Fruit fly (Drosophila melanogaster) whole organism, wandering third instar larva: ENCODE data around the gene Rcd4.

Experiments used
- Abd-B ChIP-seq: fragments of >200 bp; optimal IDR thresholded peaks from 2 replicates; lab custom pipeline; 2017; ENCODE audit warnings: missing biosample characterization, missing genetic modification characterization
- CG32264 ChIP-seq: fragments of 200-800 bp; sonication (Bioruptor generic); optimal IDR thresholded peaks from 2 replicates; lab custom pipeline; 2016; ENCODE audit warnings: missing biosample characterization, missing genetic modification characterization
- CG9705 ChIP-seq: fragments of 200-800 bp; sonication (Bioruptor generic); optimal IDR thresholded peaks from 2 replicates; lab custom pipeline; 2018; ENCODE audit warnings: missing biosample characterization, mild to moderate bottlenecking, missing genetic modification characterization
- CrebA ChIP-seq: fragments of 200-800 bp; sonication (Bioruptor generic); optimal IDR thresholded peaks from 2 replicates; lab custom pipeline; 2016; ENCODE audit warnings: missing biosample characterization, mild to moderate bottlenecking, missing genetic modification characterization, borderline replicate concordance
- Dfd ChIP-seq: fragments of >200 bp; optimal IDR thresholded peaks from 2 replicates; lab custom pipeline; 2017; ENCODE audit warnings: missing biosample characterization, missing genetic modification characterization
- Dif ChIP-seq: fragments of 200-275, 200-300 bp; sonication (Bioruptor generic); optimal IDR thresholded peaks from 2 replicates; lab custom pipeline; 2018; ENCODE audit warnings: missing biosample characterization, missing genetic modification characterization; ENCODE audit not compliant: partially characterized antibody
- GATAd ChIP-seq: sonication (Bioruptor generic); optimal IDR thresholded peaks from 2 replicates; lab custom pipeline; 2016; ENCODE audit warnings: missing biosample characterization, missing genetic modification characterization
- HLH106 ChIP-seq: fragments of 200-800 bp; optimal IDR thresholded peaks from 3 replicates; lab custom pipeline; 2019; ENCODE audit warnings: missing biosample characterization, mild to moderate bottlenecking, missing genetic modification characterization, moderate library complexity
- Hnf4 ChIP-seq: fragments of 200-800 bp; sonication (Bioruptor generic); optimal IDR thresholded peaks from 2 replicates; lab custom pipeline; 2016; ENCODE audit warnings: missing biosample characterization, mild to moderate bottlenecking, missing genetic modification characterization
- Hr78 ChIP-seq: fragments of >200 bp; optimal IDR thresholded peaks from 2 replicates; lab custom pipeline; 2017; ENCODE audit warnings: missing biosample characterization, missing genetic modification characterization
- Hr83 ChIP-seq: fragments of 200-300 bp; sonication (Bioruptor generic); optimal IDR thresholded peaks from 2 replicates; lab custom pipeline; 2016; ENCODE audit warnings: missing biosample characterization, mild to moderate bottlenecking, missing genetic modification characterization, moderate library complexity; ENCODE audit not compliant: poor library complexity, severe bottlenecking
- Jra ChIP-seq: sonication (Bioruptor generic); optimal IDR thresholded peaks from 2 replicates; lab custom pipeline; 2016; ENCODE audit warnings: missing biosample characterization, missing genetic modification characterization
- Mio ChIP-seq: sonication (Bioruptor generic); optimal IDR thresholded peaks from 2 replicates; lab custom pipeline; 2016; ENCODE audit warnings: missing biosample characterization, missing genetic modification characterization
- Myc ChIP-seq: fragments of >200 bp; optimal IDR thresholded peaks from 2 replicates; lab custom pipeline; 2017
- N ChIP-seq: fragments of >200 bp; optimal IDR thresholded peaks from 2 replicates; lab custom pipeline; 2018; ENCODE audit warnings: missing biosample characterization, missing external identifiers, missing genetic modification characterization
- OdsH ChIP-seq: fragments of 200-800 bp; sonication (Bioruptor generic); optimal IDR thresholded peaks from 2 replicates; lab custom pipeline; 2016; ENCODE audit warnings: missing biosample characterization, mild to moderate bottlenecking, missing genetic modification characterization
- Rel ChIP-seq, 2 experiments: fragments of 200-800 bp; sonication (Bioruptor generic) in 1 of 2; optimal IDR thresholded peaks; 2 replicates in 1 of 2; 3 replicates in 1 of 2; lab custom pipeline; 2016 to 2019; ENCODE audit warnings: mild to moderate bottlenecking in 2 of 2, missing biosample characterization in 2 of 2, missing genetic modification characterization in 2 of 2, moderate library complexity in 1 of 2
- Sp1 ChIP-seq: fragments of 200-800 bp; sonication (Bioruptor generic); optimal IDR thresholded peaks from 3 replicates; lab custom pipeline; 2019; ENCODE audit warnings: missing biosample characterization, mild to moderate bottlenecking, missing genetic modification characterization, moderate library complexity
- Vsx2 ChIP-seq: fragments of 200-300, 225-300 bp; sonication (Bioruptor generic); optimal IDR thresholded peaks from 2 replicates; lab custom pipeline; 2018; ENCODE audit warnings: missing biosample characterization, missing genetic modification characterization; ENCODE audit not compliant: partially characterized antibody
- br ChIP-seq: fragments of 200-800 bp; sonication (Bioruptor generic); optimal IDR thresholded peaks from 2 replicates; lab custom pipeline; 2016; ENCODE audit warnings: missing biosample characterization, missing genetic modification characterization
- brk ChIP-seq: fragments of 200-800 bp; sonication (Bioruptor generic); optimal IDR thresholded peaks from 2 replicates; lab custom pipeline; 2016; ENCODE audit warnings: missing biosample characterization, mild to moderate bottlenecking, missing genetic modification characterization
- dl ChIP-seq, 2 experiments: fragments of 175-275, 200-275 bp in 1 of 2; fragments of 200-275 bp in 1 of 2; sonication (Bioruptor generic); optimal IDR thresholded peaks; lab custom pipeline; 2018; ENCODE audit warnings: mild to moderate bottlenecking in 2 of 2, missing biosample characterization in 2 of 2, missing genetic modification characterization in 2 of 2, moderate library complexity in 2 of 2; ENCODE audit not compliant: partially characterized antibody in 2 of 2, insufficient read depth in 1 of 2
- dmrt93B ChIP-seq: fragments of 200-800 bp; sonication (Bioruptor generic); optimal IDR thresholded peaks from 2 replicates; lab custom pipeline; 2018; ENCODE audit warnings: missing biosample characterization, mild to moderate bottlenecking, missing genetic modification characterization
- dsf ChIP-seq: sonication (Bioruptor generic); optimal IDR thresholded peaks from 2 replicates; lab custom pipeline; 2016; ENCODE audit warnings: missing biosample characterization, missing genetic modification characterization, borderline replicate concordance
- ey ChIP-seq: fragments of 200-800 bp; sonication (Bioruptor generic); optimal IDR thresholded peaks from 2 replicates; lab custom pipeline; 2016; ENCODE audit warnings: missing biosample characterization, missing genetic modification characterization
- foxo ChIP-seq, 2 experiments: fragments of 200-800 bp; sonication (Bioruptor generic); optimal IDR thresholded peaks; 2 replicates in 1 of 2; 3 replicates in 1 of 2; lab custom pipeline; 2016 to 2017; ENCODE audit warnings: missing biosample characterization in 2 of 2, missing genetic modification characterization in 2 of 2
- fru ChIP-seq: fragments of 200-800 bp; sonication (Bioruptor generic); optimal IDR thresholded peaks from 3 replicates; lab custom pipeline; 2016; ENCODE audit warnings: missing biosample characterization, mild to moderate bottlenecking, missing genetic modification characterization
- h ChIP-seq: fragments of 200-800 bp; sonication (Bioruptor generic); optimal IDR thresholded peaks from 3 replicates; lab custom pipeline; 2016; ENCODE audit warnings: missing biosample characterization, mild to moderate bottlenecking, missing genetic modification characterization
- jim ChIP-seq: fragments of 175-275, 200-325 bp; sonication (Bioruptor generic); optimal IDR thresholded peaks from 2 replicates; lab custom pipeline; 2016; ENCODE audit warnings: missing biosample characterization, mild to moderate bottlenecking, missing genetic modification characterization
- lola ChIP-seq: fragments of >200 bp; optimal IDR thresholded peaks from 2 replicates; lab custom pipeline; 2017; ENCODE audit warnings: missing biosample characterization, missing genetic modification characterization
- pan ChIP-seq: fragments of >200 bp; optimal IDR thresholded peaks from 2 replicates; lab custom pipeline; 2017
- psq ChIP-seq: fragments of 200-800 bp; sonication (Bioruptor generic); optimal IDR thresholded peaks from 3 replicates; lab custom pipeline; 2017; ENCODE audit warnings: missing biosample characterization, mild to moderate bottlenecking, missing genetic modification characterization, moderate library complexity
- rgr ChIP-seq: fragments of 200-800 bp; sonication (Bioruptor generic); optimal IDR thresholded peaks from 3 replicates; lab custom pipeline; 2016; ENCODE audit warnings: missing biosample characterization, mild to moderate bottlenecking, missing genetic modification characterization
- sage ChIP-seq: fragments of 200-800 bp; sonication (Bioruptor generic); optimal IDR thresholded peaks from 2 replicates; lab custom pipeline; 2016; ENCODE audit warnings: missing biosample characterization, mild to moderate bottlenecking, missing genetic modification characterization
- sv ChIP-seq: fragments of 200-800 bp; sonication (Bioruptor generic); optimal IDR thresholded peaks from 3 replicates; lab custom pipeline; 2016; ENCODE audit warnings: missing biosample characterization, missing genetic modification characterization
- tai ChIP-seq: sonication (Bioruptor generic); optimal IDR thresholded peaks from 2 replicates; lab custom pipeline; 2016; ENCODE audit warnings: missing biosample characterization, missing genetic modification characterization
- usp ChIP-seq: fragments of >200 bp; optimal IDR thresholded peaks from 2 replicates; lab custom pipeline; 2017; ENCODE audit warnings: missing biosample characterization, missing genetic modification characterization
- woc ChIP-seq: sonication (Bioruptor generic); optimal IDR thresholded peaks from 2 replicates; lab custom pipeline; 2016; ENCODE audit warnings: missing biosample characterization, mild to moderate bottlenecking, missing genetic modification characterization

Gene Rcd4

dm6 chr2L:8365701-8366643 is 16.7 kb upstream of the Rcd4 start, which contains the start of gene Pp2A-29B:
TSS of gene Pp2A-29B (plus strand) at chr2L:8366038.
- TF ChIP-seq dl (GFP tag; optimal IDR thresholded peaks at IDR 0.05; lab: Kevin White, UChicago; ENCODE audit: insufficient read depth in 1 of 2, partially characterized antibody in 2 of 2), result no peak
- TF ChIP-seq sage, result peak; percentile 23
- TF ChIP-seq psq (GFP tag; lab: Kevin White, UChicago), result no peak
- TF ChIP-seq CG9705 (GFP tag; lab: Kevin White, UChicago), result peak; percentile 19
- peak; percentile 59 for TF ChIP-seq woc
- no peak for TF ChIP-seq Rel (GFP tag; optimal IDR thresholded peaks at IDR 0.05; lab: Kevin White, UChicago)
- peak; percentile 31 for TF ChIP-seq Rel (tag; optimal IDR thresholded peaks at IDR 0.05; lab: Kevin White, UChicago)
- peak; percentile 88 for TF ChIP-seq N
- peak in 1 of 2 experiments; percentile 23 for TF ChIP-seq foxo (GFP tag; optimal IDR thresholded peaks at IDR 0.05; lab: Kevin White, UChicago)
- TF ChIP-seq dsf (GFP tag; lab: Kevin White, UChicago), result peak; percentile 54
- no peak for TF ChIP-seq CrebA (GFP tag; lab: Kevin White, UChicago)
- TF ChIP-seq Dif (GFP tag; lab: Kevin White, UChicago), result no peak
- no peak for TF ChIP-seq Vsx2
- peak; percentile 49 for TF ChIP-seq HLH106 (tag; lab: Kevin White, UChicago)
- no peak for TF ChIP-seq sv (GFP tag; lab: Kevin White, UChicago)
- TF ChIP-seq OdsH (GFP tag; lab: Kevin White, UChicago), result no peak
- TF ChIP-seq Sp1 (GFP tag; lab: Kevin White, UChicago), result peak; percentile 33
- no peak for TF ChIP-seq pan
- TF ChIP-seq brk (GFP tag; lab: Kevin White, UChicago), result peak; percentile 81
- peak; percentile 38 for TF ChIP-seq rgr (GFP tag; lab: Kevin White, UChicago)
- no peak for TF ChIP-seq Dfd (GFP tag; lab: Kevin White, UChicago)
- no peak for TF ChIP-seq Hr78 (GFP tag; lab: Kevin White, UChicago)
- no peak for TF ChIP-seq dmrt93B (GFP tag; lab: Kevin White, UChicago)
- peak; percentile 4 for TF ChIP-seq ey (GFP tag; lab: Kevin White, UChicago)
- TF ChIP-seq jim (GFP tag; lab: Kevin White, UChicago), result no peak
- no peak for TF ChIP-seq lola
- no peak for TF ChIP-seq tai (GFP tag; lab: Kevin White, UChicago)
- no peak for TF ChIP-seq Mio (GFP tag; lab: Kevin White, UChicago)
- no peak for TF ChIP-seq Hr83 (GFP tag; lab: Kevin White, UChicago)
- TF ChIP-seq GATAd (GFP tag; lab: Kevin White, UChicago), result no peak
- TF ChIP-seq Abd-B (GFP tag; lab: Kevin White, UChicago), result no peak
- TF ChIP-seq Hnf4 (GFP tag; lab: Kevin White, UChicago), result peak; percentile 53
- TF ChIP-seq h (GFP tag; lab: Kevin White, UChicago), result peak; percentile 55
- TF ChIP-seq usp (GFP tag; lab: Kevin White, UChicago), result no peak
- TF ChIP-seq Myc (lab: Kevin White, UChicago), result no peak
- TF ChIP-seq fru (GFP tag; lab: Kevin White, UChicago), result peak; percentile 23
- no peak for TF ChIP-seq CG32264 (GFP tag; lab: Kevin White, UChicago)
- TF ChIP-seq br (GFP tag; lab: Kevin White, UChicago), result no peak
- peak; percentile 63 for TF ChIP-seq Jra (GFP tag; lab: Kevin White, UChicago)
